Fruit fly (Drosophila melanogaster): Measurements from ENCODE around the gene CG10958.

CG10958 gene

dm6 chrX:8113386-8114279 is 18.5 kb upstream of the CG10958 start (continued):
- TF ChIP-seq scrt (GFP tag; optimal IDR thresholded peaks at IDR 0.05) (peak; percentile 52), Dll (GFP tag; IDR thresholded peaks at IDR 0.05; ENCODE audit: partially characterized antibody) (no peak), gem (tag; optimal IDR thresholded peaks at IDR 0.05) (peak; percentile 74), pho (GFP tag; optimal IDR thresholded peaks at IDR 0.05) (peak; percentile 62), CG18599 (GFP tag; optimal IDR thresholded peaks at IDR 0.05) (peak; percentile 82), Pdp1 (GFP tag; optimal IDR thresholded peaks at IDR 0.05) (peak; percentile 22 to 30), CG17829 (tag; optimal IDR thresholded peaks at IDR 0.05) (peak; percentile 29), CG15011 (GFP tag; optimal IDR thresholded peaks at IDR 0.05) (peak; percentile 43), cg (GFP tag; optimal IDR thresholded peaks at IDR 0.05) (no peak), unc-4 (GFP tag; IDR thresholded peaks at IDR 0.05; ENCODE audit: partially characterized antibody) (no peak), CG17359 (tag; optimal IDR thresholded peaks at IDR 0.05) (peak; percentile 59), CG2889 (GFP tag; IDR thresholded peaks at IDR 0.05) (0 out of 3 replicates have a peak, but pooled peaks have one; percentile 35), Bgb (GFP tag; IDR thresholded peaks at IDR 0.05; ENCODE audit: partially characterized antibody) (no peak), vvl (GFP tag; IDR thresholded peaks at IDR 0.05) (peak; percentile 56; the same call in 1 of the 2 replicates), Gsc (GFP tag; IDR thresholded peaks at IDR 0.05) (no peak), CG12104 (GFP tag; optimal IDR thresholded peaks at IDR 0.05) (no peak), ab (GFP tag; optimal IDR thresholded peaks at IDR 0.05) (no peak), CG9797 (GFP tag; optimal IDR thresholded peaks at IDR 0.05) (no peak), CG33213 (GFP tag; optimal IDR thresholded peaks at IDR 0.05) (no peak), YL-1 (GFP tag; optimal IDR thresholded peaks at IDR 0.05) (no peak), mld (GFP tag; IDR thresholded peaks at IDR 0.05; ENCODE audit: partially characterized antibody) (no peak), CG10979 (tag; optimal IDR thresholded peaks at IDR 0.05) (no peak), caup (GFP tag; optimal IDR thresholded peaks at IDR 0.05; ENCODE audit: severe bottlenecking) (peak; percentile 67), CG16813 (GFP tag; IDR thresholded peaks at IDR 0.05; ENCODE audit: partially characterized antibody) (no peak), lab (GFP tag; optimal IDR thresholded peaks at IDR 0.05) (peak; percentile 89), oc (tag; optimal IDR thresholded peaks at IDR 0.05) (no peak), CG8924 (tag; optimal IDR thresholded peaks at IDR 0.05) (peak; percentile 54), CG10321 (GFP tag; IDR thresholded peaks at IDR 0.05) (no peak), Bteb2 (GFP tag; optimal IDR thresholded peaks at IDR 0.05) (peak; percentile 49), CG11247 (GFP tag; IDR thresholded peaks at IDR 0.05) (0 out of 2 replicates have a peak, but pooled peaks have one; percentile 12), hb (GFP tag; IDR thresholded peaks at IDR 0.05; ENCODE audit: partially characterized antibody) (no peak), Ptx1 (GFP tag; IDR thresholded peaks at IDR 0.05) (peak; percentile 67), CG12769 (tag; optimal IDR thresholded peaks at IDR 0.05) (peak; percentile 91), slbo (GFP tag; IDR thresholded peaks at IDR 0.05) (peak; percentile 89), schlank (tag; optimal IDR thresholded peaks at IDR 0.05) (peak; percentile 89), nerfin-2 (GFP tag; IDR thresholded peaks at IDR 0.05; ENCODE audit: partially characterized antibody) (no peak), pzg (GFP tag; optimal IDR thresholded peaks at IDR 0.05) (no peak), hbn (GFP tag; IDR thresholded peaks at IDR 0.05; ENCODE audit: partially characterized antibody) (no peak), org-1 (GFP tag; optimal IDR thresholded peaks at IDR 0.05) (peak; percentile 36), CG34224 (GFP tag; IDR thresholded peaks at IDR 0.05; ENCODE audit: partially characterized antibody) (no peak), CG10431 (GFP tag; optimal IDR thresholded peaks at IDR 0.05) (no peak), onecut (GFP tag; IDR thresholded peaks at IDR 0.05) (no peak), gce (GFP tag; IDR thresholded peaks at IDR 0.05) (no peak), CG17385 (GFP tag; optimal IDR thresholded peaks at IDR 0.05) (peak; percentile 55), seq (GFP tag; IDR thresholded peaks at IDR 0.05) (no peak), run (tag; optimal IDR thresholded peaks at IDR 0.05) (no peak), esg (GFP tag; conservative IDR thresholded peaks at IDR 0.05) (peak; percentile 42)

Measured in whole organism, embryonic.